Fruit fly (Drosophila melanogaster) whole organism, embryonic: ENCODE data around the gene dsf.

Source experiments
- Antp ChIP-seq: fragments of 200-800 bp; sonication (Bioruptor generic); optimal IDR thresholded peaks from 3 replicates; lab custom pipeline; 2016; ENCODE audit warnings: missing biosample characterization, missing genetic modification characterization
- Awh ChIP-seq: fragments of 200-800 bp; sonication (Bioruptor generic); IDR thresholded peaks from 2 replicates; pipeline ENCODE4, ENCODE4 v1.3.6; 2022; ENCODE audit warnings: missing biosample characterization, missing genetic modification characterization
- CG10979 ChIP-seq: fragments of 200-800 bp; sonication (Bioruptor generic); optimal IDR thresholded peaks from 2 replicates; lab custom pipeline; 2018; ENCODE audit warnings: missing biosample characterization, mild to moderate bottlenecking, missing genetic modification characterization, moderate library complexity
- CG11085 ChIP-seq: fragments of 200-800 bp; sonication (Bioruptor generic); IDR thresholded peaks from 2 replicates; pipeline ENCODE4 v1.3.6; 2022; ENCODE audit warnings: missing biosample characterization, missing genetic modification characterization
- CG12219 ChIP-seq: fragments of 200-800 bp; sonication (Bioruptor generic); optimal IDR thresholded peaks from 3 replicates; lab custom pipeline; 2018; ENCODE audit warnings: missing biosample characterization, mild to moderate bottlenecking, missing genetic modification characterization
- CG13424 ChIP-seq: fragments of 200-800 bp; sonication (Bioruptor generic); optimal IDR thresholded peaks from 2 replicates; lab custom pipeline; 2019; ENCODE audit warnings: missing biosample characterization, mild to moderate bottlenecking, missing genetic modification characterization, moderate library complexity
- CG16779 ChIP-seq: fragments of 200-800 bp; sonication (Bioruptor generic); IDR thresholded peaks from 2 replicates; pipeline ENCODE4 v1.3.6; 2022; ENCODE audit warnings: missing biosample characterization, missing genetic modification characterization
- CG2199 ChIP-seq: fragments of 200-800 bp; sonication (Bioruptor generic); IDR thresholded peaks from 3 replicates; pipeline ENCODE4 v1.3.6; 2022; ENCODE audit warnings: missing biosample characterization, missing genetic modification characterization
- CG2889 ChIP-seq: fragments of 200-800 bp; sonication (Bioruptor generic); IDR thresholded peaks from 3 replicates; pipeline ENCODE4 v1.3.6; 2022; ENCODE audit warnings: missing biosample characterization, missing genetic modification characterization
- CG31365 ChIP-seq: fragments of 200-800 bp; sonication (Bioruptor generic); optimal IDR thresholded peaks from 2 replicates; lab custom pipeline; 2018; ENCODE audit warnings: missing biosample characterization, mild to moderate bottlenecking, missing genetic modification characterization
- CG31441 ChIP-seq: fragments of 200-800 bp; sonication (Bioruptor generic); IDR thresholded peaks from 2 replicates; pipeline ENCODE4 v1.3.6; 2022; ENCODE audit warnings: missing biosample characterization, missing genetic modification characterization
- CG6272 ChIP-seq: fragments of 200-800 bp; sonication (Bioruptor generic); IDR thresholded peaks from 2 replicates; pipeline ENCODE4 v1.3.6; 2022; ENCODE audit warnings: missing biosample characterization, missing genetic modification characterization
- CG6654 ChIP-seq: fragments of 200-800 bp; sonication (Bioruptor generic); optimal IDR thresholded peaks from 2 replicates; lab custom pipeline; 2017; ENCODE audit warnings: missing biosample characterization, mild to moderate bottlenecking, missing genetic modification characterization
- CG6689 ChIP-seq: fragments of 200-800 bp; sonication (Bioruptor generic); IDR thresholded peaks from 2 replicates; pipeline ENCODE4 v1.3.6; 2022; ENCODE audit warnings: missing biosample characterization, missing genetic modification characterization
- CG8388 ChIP-seq: fragments of 200-800 bp; sonication (Bioruptor generic); optimal IDR thresholded peaks from 2 replicates; lab custom pipeline; 2019; ENCODE audit warnings: missing biosample characterization, mild to moderate bottlenecking, missing genetic modification characterization, moderate library complexity
- CG8944 ChIP-seq: fragments of 200-800 bp; sonication (Bioruptor generic); optimal IDR thresholded peaks from 3 replicates; lab custom pipeline; 2016; ENCODE audit warnings: missing biosample characterization, missing genetic modification characterization
- CG9817 ChIP-seq: fragments of 200-800 bp; sonication (Bioruptor generic); optimal IDR thresholded peaks from 2 replicates; lab custom pipeline; 2018; ENCODE audit warnings: missing biosample characterization, mild to moderate bottlenecking, missing genetic modification characterization, moderate library complexity
- CoRest ChIP-seq: fragments of 200-800 bp; sonication (Bioruptor generic); optimal IDR thresholded peaks from 3 replicates; lab custom pipeline; 2018; ENCODE audit warnings: missing biosample characterization, mild to moderate bottlenecking, missing genetic modification characterization, moderate library complexity
- Dad ChIP-seq: fragments of 200-800 bp; sonication (Bioruptor generic); optimal IDR thresholded peaks from 3 replicates; lab custom pipeline; 2016; ENCODE audit warnings: missing biosample characterization, missing genetic modification characterization
- Dref ChIP-seq: fragments of 200-800 bp; sonication (Bioruptor generic); IDR thresholded peaks from 2 replicates; pipeline ENCODE4 v1.3.6; 2022; ENCODE audit warnings: missing biosample characterization, missing genetic modification characterization
- GATAe ChIP-seq: fragments of 200-800 bp; sonication (Bioruptor generic); conservative IDR thresholded peaks from 2 replicates; pipeline ENCODE4 v1.3.6; 2022; ENCODE audit warnings: missing biosample characterization, missing genetic modification characterization
- H15 ChIP-seq: fragments of 200-800 bp; sonication (Bioruptor generic); IDR thresholded peaks from 3 replicates; pipeline ENCODE4 v1.3.6; 2022; ENCODE audit warnings: missing biosample characterization, missing genetic modification characterization
- HLH3B ChIP-seq: fragments of 200-800 bp; sonication (Bioruptor generic); IDR thresholded peaks from 2 replicates; pipeline ENCODE4 v1.3.6; 2022; ENCODE audit warnings: missing biosample characterization, missing genetic modification characterization
- Hmx ChIP-seq: fragments of 200-800 bp; sonication (Bioruptor generic); optimal IDR thresholded peaks from 2 replicates; lab custom pipeline; 2016; ENCODE audit warnings: missing biosample characterization, missing genetic modification characterization
- Hr39 ChIP-seq: fragments of >200 bp; optimal IDR thresholded peaks from 2 replicates; lab custom pipeline; 2017
- Mad ChIP-seq: fragments of 200-800 bp; sonication (Bioruptor generic); optimal IDR thresholded peaks from 2 replicates; lab custom pipeline; 2016; ENCODE audit warnings: missing biosample characterization, missing genetic modification characterization
- NC2β ChIP-seq: fragments of 200-800 bp; sonication (Bioruptor generic); optimal IDR thresholded peaks from 2 replicates; lab custom pipeline; 2016; ENCODE audit warnings: missing biosample characterization, missing genetic modification characterization
- Nf-YC ChIP-seq: fragments of 200-800 bp; optimal IDR thresholded peaks from 3 replicates; lab custom pipeline; 2019; ENCODE audit warnings: missing biosample characterization, mild to moderate bottlenecking, missing genetic modification characterization, moderate library complexity
- Sry-β ChIP-seq: fragments of 200-800 bp; sonication (Bioruptor generic); optimal IDR thresholded peaks from 2 replicates; lab custom pipeline; 2018; ENCODE audit warnings: missing biosample characterization, mild to moderate bottlenecking, missing genetic modification characterization, moderate library complexity
- ac ChIP-seq: fragments of 200-800 bp; sonication (Bioruptor generic); optimal IDR thresholded peaks from 3 replicates; lab custom pipeline; 2017; ENCODE audit warnings: missing biosample characterization, mild to moderate bottlenecking, missing genetic modification characterization
- al ChIP-seq: fragments of 200-800 bp; sonication (Bioruptor generic); IDR thresholded peaks from 2 replicates; pipeline ENCODE4 v1.3.6; 2022; ENCODE audit warnings: missing biosample characterization, missing genetic modification characterization
- ase ChIP-seq: fragments of 200-800 bp; sonication (Bioruptor generic); IDR thresholded peaks from 3 replicates; pipeline ENCODE4 v1.3.6; 2022; ENCODE audit warnings: missing biosample characterization, missing genetic modification characterization
- caup ChIP-seq: fragments of 200-800 bp; sonication (Bioruptor generic); optimal IDR thresholded peaks from 3 replicates; lab custom pipeline; 2017; ENCODE audit warnings: missing biosample characterization, mild to moderate bottlenecking, missing genetic modification characterization, moderate library complexity; ENCODE audit not compliant: severe bottlenecking
- crol ChIP-seq: fragments of 200-800 bp; sonication (Bioruptor generic); IDR thresholded peaks from 2 replicates; pipeline ENCODE4 v1.3.6; 2022; ENCODE audit warnings: missing biosample characterization, missing genetic modification characterization
- crp ChIP-seq, 2 experiments: fragments of 200-800 bp; sonication (Bioruptor generic); optimal IDR thresholded peaks; 2 replicates in 1 of 2; 3 replicates in 1 of 2; lab custom pipeline; 2017; ENCODE audit warnings: missing biosample characterization in 2 of 2, missing genetic modification characterization in 2 of 2, mild to moderate bottlenecking in 1 of 2, moderate library complexity in 1 of 2
- dm ChIP-seq: fragments of 200-800 bp; sonication (Bioruptor generic); optimal IDR thresholded peaks from 3 replicates; lab custom pipeline; 2016; ENCODE audit warnings: missing biosample characterization, missing genetic modification characterization
- eve ChIP-seq, 2 experiments: fragments of >200 bp; optimal IDR thresholded peaks; 2 replicates each; lab custom pipeline; 2017; ENCODE audit warnings: missing biosample characterization in 2 of 2, missing genetic modification characterization in 2 of 2
- fd64A ChIP-seq: fragments of 200-800 bp; sonication (Bioruptor generic); optimal IDR thresholded peaks from 3 replicates; lab custom pipeline; 2018; ENCODE audit warnings: missing biosample characterization, mild to moderate bottlenecking, missing genetic modification characterization
- gcm ChIP-seq: fragments of 200-800 bp; sonication (Bioruptor generic); optimal IDR thresholded peaks from 2 replicates; lab custom pipeline; 2019; ENCODE audit warnings: missing biosample characterization, mild to moderate bottlenecking, missing genetic modification characterization, moderate library complexity
- grau ChIP-seq: fragments of 200-800 bp; optimal IDR thresholded peaks from 3 replicates; lab custom pipeline; 2019; ENCODE audit warnings: missing biosample characterization, mild to moderate bottlenecking, missing genetic modification characterization, moderate library complexity
- gsb ChIP-seq: fragments of 200-800 bp; sonication (Bioruptor generic); IDR thresholded peaks from 2 replicates; pipeline ENCODE4 v1.3.6; 2022; ENCODE audit warnings: missing biosample characterization, missing genetic modification characterization
- kah ChIP-seq: fragments of 200-800 bp; sonication (Bioruptor generic); optimal IDR thresholded peaks from 2 replicates; lab custom pipeline; 2018; ENCODE audit warnings: missing biosample characterization, mild to moderate bottlenecking, missing genetic modification characterization
- kni ChIP-seq: fragments of 200-800 bp; sonication (Bioruptor generic); optimal IDR thresholded peaks from 3 replicates; lab custom pipeline; 2017; ENCODE audit warnings: mild to moderate bottlenecking, missing biosample characterization, missing genetic modification reagents, missing genetic modification characterization
- lilli ChIP-seq: fragments of 200-800 bp; sonication (Bioruptor generic); optimal IDR thresholded peaks from 3 replicates; lab custom pipeline; 2016; ENCODE audit warnings: missing biosample characterization, missing genetic modification characterization
- nom ChIP-seq: fragments of 200-800 bp; sonication (Bioruptor generic); optimal IDR thresholded peaks from 2 replicates; lab custom pipeline; 2017; ENCODE audit warnings: missing biosample characterization, missing genetic modification characterization, mild to moderate bottlenecking, moderate library complexity, missing genetic modification reagents
- pho ChIP-seq: fragments of 200-800 bp; sonication (Bioruptor generic); optimal IDR thresholded peaks from 2 replicates; lab custom pipeline; 2016; ENCODE audit warnings: missing biosample characterization, missing genetic modification characterization
- prd ChIP-seq, 3 experiments: fragments of >200 bp in 2 of 3; fragments of 200-800 bp in 1 of 3; sonication (Bioruptor generic) in 1 of 3; optimal IDR thresholded peaks in 2 of 3; IDR thresholded peaks in 1 of 3; 2 replicates in 2 of 3; 3 replicates in 1 of 3; pipeline versions ENCODE4 v1.3.6 to Lab custom; 2017 to 2022; ENCODE audit warnings: missing biosample characterization in 1 of 3, missing genetic modification characterization in 1 of 3
- psq ChIP-seq: fragments of 200-800 bp; sonication (Bioruptor generic); optimal IDR thresholded peaks from 2 replicates; lab custom pipeline; 2017; ENCODE audit warnings: missing biosample characterization, missing genetic modification characterization
- sd ChIP-seq: fragments of 200-800 bp; sonication (Bioruptor generic); optimal IDR thresholded peaks from 3 replicates; lab custom pipeline; 2018; ENCODE audit warnings: missing biosample characterization, mild to moderate bottlenecking, missing genetic modification characterization, moderate library complexity
- ssp ChIP-seq: fragments of 200-800 bp; sonication (Bioruptor generic); IDR thresholded peaks from 2 replicates; pipeline ENCODE4 v1.3.6; 2022; ENCODE audit warnings: missing biosample characterization, missing genetic modification characterization
- tll ChIP-seq, 2 experiments: fragments of 200-800 bp in 1 of 2; fragments of >200 bp in 1 of 2; sonication (Bioruptor generic) in 1 of 2; optimal IDR thresholded peaks; 2 replicates each; lab custom pipeline; 2017 to 2019; ENCODE audit warnings: missing biosample characterization in 2 of 2, missing genetic modification characterization in 2 of 2, mild to moderate bottlenecking in 1 of 2, moderate library complexity in 1 of 2

dsf gene

dm6 chr2L:5986094-5986493, 60.4 kb downstream of the dsf start, which contains the start of gene ifc (continued):
- TF ChIP-seq CG6272 (GFP tag; lab: Robert Waterston, UW) (0 out of 2 replicates have a peak, but pooled peaks have one; percentile 13), CG16779 (GFP tag; lab: Robert Waterston, UW) (no peak), kah (GFP tag; lab: Kevin White, UChicago) (peak; percentile 18), CG2889 (GFP tag; lab: Robert Waterston, UW) (no peak), crp (GFP tag; optimal IDR thresholded peaks at IDR 0.05; lab: Kevin White, UChicago) (peak in 1 of 2 experiments; percentile 55), al (GFP tag; lab: Robert Waterston, UW) (no peak), psq (GFP tag; lab: Kevin White, UChicago) (no peak), lilli (GFP tag; lab: Kevin White, UChicago) (peak; percentile 76), Mad (GFP tag; lab: Kevin White, UChicago) (peak; percentile 51), Antp (peak; percentile 57), CG8388 (peak; percentile 15), Nf-YC (tag; lab: Kevin White, UChicago) (peak; percentile 56), pho (peak; percentile 35), CG2199 (GFP tag; lab: Robert Waterston, UW) (no peak), Sry-β (GFP tag; lab: Kevin White, UChicago) (peak; percentile 12), nom (GFP tag; lab: Kevin White, UChicago) (peak; percentile 46), HLH3B (GFP tag; lab: Robert Waterston, UW) (no peak), CG31365 (tag; lab: Kevin White, UChicago) (peak; percentile 13), prd (optimal IDR thresholded peaks at IDR 0.05; lab: Kevin White, UChicago) (no peak), prd (GFP tag; IDR thresholded peaks at IDR 0.05; lab: Robert Waterston, UW) (no peak), NC2β (peak; percentile 55), CG10979 (peak; percentile 36), ase (GFP tag; lab: Robert Waterston, UW) (no peak), eve (GFP tag; optimal IDR thresholded peaks at IDR 0.05; lab: Kevin White, UChicago) (no peak), CG31441 (GFP tag; lab: Robert Waterston, UW) (no peak), CG9817 (tag; lab: Kevin White, UChicago) (peak; percentile 68), kni (GFP tag; lab: Kevin White, UChicago) (no peak), CG6689 (GFP tag; lab: Robert Waterston, UW) (no peak), CG11085 (GFP tag; lab: Robert Waterston, UW) (no peak), tll (GFP tag; optimal IDR thresholded peaks at IDR 0.05; lab: Kevin White, UChicago) (no peak), fd64A (GFP tag; lab: Kevin White, UChicago) (no peak), Dref (GFP tag; lab: Robert Waterston, UW) (no peak), gsb (GFP tag; lab: Robert Waterston, UW) (no peak), gcm (GFP tag; lab: Kevin White, UChicago) (no peak), CoRest (tag; lab: Kevin White, UChicago) (peak; percentile 74), crol (GFP tag; lab: Robert Waterston, UW) (no peak), H15 (GFP tag; lab: Robert Waterston, UW) (no peak), caup (GFP tag; lab: Kevin White, UChicago) (peak; percentile 17), ssp (GFP tag; lab: Robert Waterston, UW) (no peak), Awh (no peak), Dad (GFP tag; lab: Kevin White, UChicago) (peak; percentile 69), Hr39 (lab: Kevin White, UChicago) (no peak), CG8944 (GFP tag; lab: Kevin White, UChicago) (peak; percentile 40), GATAe (GFP tag; lab: Robert Waterston, UW) (no peak), CG6654 (GFP tag; lab: Kevin White, UChicago) (no peak), sd (tag; lab: Kevin White, UChicago) (peak; percentile 55), CG12219 (GFP tag; lab: Kevin White, UChicago) (peak; percentile 5), CG13424 (peak; percentile 60), ac (no peak), Hmx (GFP tag; lab: Kevin White, UChicago) (no peak), dm (GFP tag; lab: Kevin White, UChicago) (peak; percentile 70), grau (tag; lab: Kevin White, UChicago) (peak; percentile 69)
